Fruit fly (Drosophila melanogaster) whole organism, pupa: ENCODE data around the gene Pli.

Experiments used
- CG34367 ChIP-seq: fragments of 200-800 bp; sonication (Bioruptor generic); optimal IDR thresholded peaks from 2 replicates; lab custom pipeline; 2018; ENCODE audit warnings: missing biosample characterization, mild to moderate bottlenecking, missing genetic modification characterization
- Ets98B ChIP-seq: fragments of 200-800 bp; sonication (Bioruptor generic); IDR thresholded peaks from 2 replicates; pipeline ENCODE4 v1.3.6; 2022; ENCODE audit warnings: missing biosample characterization, missing genetic modification characterization
- Snoo ChIP-seq: fragments of 200-800 bp; sonication (Bioruptor generic); optimal IDR thresholded peaks from 3 replicates; lab custom pipeline; 2017; ENCODE audit warnings: missing biosample characterization, mild to moderate bottlenecking, missing genetic modification characterization, inconsistent platforms
- fd96Ca ChIP-seq: fragments of 200-800 bp; sonication (Bioruptor generic); IDR thresholded peaks from 3 replicates; pipeline ENCODE4 v1.3.6; 2022; ENCODE audit warnings: missing biosample characterization, missing genetic modification characterization

DNA sequence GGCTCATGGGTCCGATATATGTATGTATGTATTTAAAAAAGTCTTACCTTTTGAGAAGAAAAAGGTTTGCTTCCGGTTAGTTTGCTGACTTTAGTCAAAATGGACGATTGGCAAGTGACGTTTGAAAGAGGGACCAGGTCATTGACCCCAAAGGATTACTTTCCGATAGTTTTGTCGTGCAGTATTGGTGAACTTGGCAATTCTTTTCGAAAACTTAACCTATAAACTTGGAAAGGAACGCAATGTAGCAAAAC is 43.5 kb upstream of the Pli start, which contains the start of gene RpS19b:
- TF ChIP-seq fd96Ca (no peak), Ets98B (GFP tag; lab: Robert Waterston, UW) (no peak), Snoo (tag; lab: Kevin White, UChicago) (no peak), CG34367 (tag; lab: Kevin White, UChicago) (no peak)
